Fruit fly (Drosophila melanogaster) whole organism, adult: Measurements from ENCODE around the gene CG12279.

Experiments
- Crg-1 ChIP-seq: fragments of 200-800 bp; sonication (Bioruptor generic); optimal IDR thresholded peaks from 2 replicates; lab custom pipeline; 2016; ENCODE audit warnings: missing biosample characterization, missing genetic modification characterization
- kay ChIP-seq: fragments of 200-800 bp; sonication (Bioruptor generic); peaks from one replicate; lab custom pipeline; 2016; ENCODE audit warnings: missing biosample characterization, missing genetic modification characterization, borderline replicate concordance

DNA sequence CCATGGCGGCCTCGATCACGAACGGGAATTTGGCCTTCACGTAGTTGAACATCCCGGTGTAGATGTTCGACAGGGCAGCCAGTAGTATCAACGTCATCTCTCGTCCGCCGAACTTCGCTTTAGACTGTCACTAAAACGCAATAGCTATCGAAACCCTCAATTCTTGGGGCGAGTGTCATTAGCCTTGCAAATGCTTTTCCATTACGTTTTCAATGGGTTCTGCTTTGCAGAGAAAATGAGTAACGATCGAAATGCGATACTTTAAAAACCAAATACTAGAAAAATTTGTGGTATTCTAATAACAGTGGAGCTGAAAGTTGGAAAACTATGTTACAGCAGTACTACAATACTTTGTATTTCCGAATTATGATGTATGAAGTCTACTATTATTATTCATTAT is 28.7 kb upstream of the CG12279 start, which contains the start of gene CG43630:
- no peak for TF ChIP-seq Crg-1 (GFP tag; lab: Kevin White, UChicago)
- no peak for TF ChIP-seq kay
